Fruit fly (Drosophila melanogaster) whole organism, embryonic: ENCODE data around the gene Pgant7.

Source experiments
- ATbp ChIP-seq: fragments of 200-800 bp; sonication (Bioruptor generic); optimal IDR thresholded peaks from 2 replicates; lab custom pipeline; 2017; ENCODE audit warnings: missing biosample characterization, mild to moderate bottlenecking, missing genetic modification characterization, missing genetic modification reagents
- Ada2b ChIP-seq: fragments of 200-800 bp; sonication (Bioruptor generic); IDR thresholded peaks from 2 replicates; pipeline ENCODE4 v1.3.6; 2022; ENCODE audit warnings: missing biosample characterization, missing genetic modification characterization
- CG10366 ChIP-seq: fragments of 200-800 bp; sonication (Bioruptor generic); IDR thresholded peaks from 2 replicates; pipeline ENCODE4 v1.3.6; 2022; ENCODE audit warnings: missing biosample characterization, missing genetic modification characterization
- CG10462 ChIP-seq: fragments of 200-800 bp; sonication (Bioruptor generic); optimal IDR thresholded peaks from 2 replicates; lab custom pipeline; 2016; ENCODE audit warnings: missing biosample characterization, missing genetic modification characterization
- CG10654 ChIP-seq: fragments of 200-800 bp; sonication (Bioruptor generic); optimal IDR thresholded peaks from 2 replicates; lab custom pipeline; 2016; ENCODE audit warnings: missing biosample characterization, missing genetic modification characterization
- CG12769 ChIP-seq: fragments of 200-800 bp; sonication (Bioruptor generic); optimal IDR thresholded peaks from 2 replicates; lab custom pipeline; 2019; ENCODE audit warnings: missing biosample characterization, mild to moderate bottlenecking, missing genetic modification characterization, moderate library complexity
- CG13624 ChIP-seq: fragments of 200-800 bp; sonication (Bioruptor generic); optimal IDR thresholded peaks from 2 replicates; lab custom pipeline; 2016; ENCODE audit warnings: missing biosample characterization, missing genetic modification characterization
- CG17361 ChIP-seq: fragments of 200-800 bp; sonication (Bioruptor generic); IDR thresholded peaks from 3 replicates; pipeline ENCODE4 v1.3.6; 2022; ENCODE audit warnings: missing biosample characterization, missing genetic modification characterization
- CG18262 ChIP-seq: fragments of 200-800 bp; optimal IDR thresholded peaks from 3 replicates; lab custom pipeline; 2019; ENCODE audit warnings: missing biosample characterization, mild to moderate bottlenecking, missing genetic modification characterization, moderate library complexity
- CG18619 ChIP-seq: fragments of 200-800 bp; sonication (Bioruptor generic); optimal IDR thresholded peaks from 3 replicates; lab custom pipeline; 2017; ENCODE audit warnings: missing biosample characterization, mild to moderate bottlenecking, missing genetic modification characterization
- CG2129 ChIP-seq: fragments of 200-800 bp; sonication (Bioruptor generic); IDR thresholded peaks from 2 replicates; pipeline ENCODE4 v1.3.6; 2022; ENCODE audit warnings: missing biosample characterization, missing genetic modification characterization; ENCODE audit not compliant: partially characterized antibody
- CG2712 ChIP-seq: fragments of 200-800 bp; optimal IDR thresholded peaks from 3 replicates; lab custom pipeline; 2019; ENCODE audit warnings: missing biosample characterization, mild to moderate bottlenecking, missing genetic modification characterization, moderate library complexity
- CG30403 ChIP-seq: fragments of 200-800 bp; sonication (Bioruptor generic); optimal IDR thresholded peaks from 3 replicates; lab custom pipeline; 2016; ENCODE audit warnings: missing biosample characterization, missing genetic modification characterization
- CG3163 ChIP-seq: fragments of 200-800 bp; sonication (Bioruptor generic); optimal IDR thresholded peaks from 3 replicates; lab custom pipeline; 2016; ENCODE audit warnings: missing biosample characterization, missing genetic modification characterization
- CG3995 ChIP-seq: fragments of 200-800 bp; sonication (Bioruptor generic); optimal IDR thresholded peaks from 3 replicates; lab custom pipeline; 2016; ENCODE audit warnings: missing biosample characterization, missing genetic modification characterization
- CG4404 ChIP-seq: fragments of 200-800 bp; sonication (Bioruptor generic); IDR thresholded peaks from 2 replicates; pipeline ENCODE4 v1.3.6; 2022; ENCODE audit warnings: missing biosample characterization, missing genetic modification characterization
- CG6175 ChIP-seq: fragments of 200-800 bp; sonication (Bioruptor generic); IDR thresholded peaks from 3 replicates; pipeline ENCODE4 v1.3.6; 2022; ENCODE audit warnings: missing biosample characterization, missing genetic modification characterization
- CG6654 ChIP-seq: fragments of 200-800 bp; sonication (Bioruptor generic); optimal IDR thresholded peaks from 2 replicates; lab custom pipeline; 2017; ENCODE audit warnings: missing biosample characterization, mild to moderate bottlenecking, missing genetic modification characterization
- CG7271 ChIP-seq: fragments of 200-800 bp; sonication (Bioruptor generic); optimal IDR thresholded peaks from 2 replicates; lab custom pipeline; 2018; ENCODE audit warnings: missing biosample characterization, mild to moderate bottlenecking, missing genetic modification characterization, moderate library complexity
- CG7786 ChIP-seq: fragments of 200-800 bp; sonication (Bioruptor generic); optimal IDR thresholded peaks from 2 replicates; lab custom pipeline; 2016; ENCODE audit warnings: missing biosample characterization, missing genetic modification characterization
- CG7839 ChIP-seq: fragments of 200-800 bp; sonication (Bioruptor generic); optimal IDR thresholded peaks from 3 replicates; lab custom pipeline; 2018; ENCODE audit warnings: missing biosample characterization, mild to moderate bottlenecking, missing genetic modification characterization, moderate library complexity
- CG7963 ChIP-seq: fragments of 200-800 bp; sonication (Bioruptor generic); IDR thresholded peaks from 3 replicates; pipeline ENCODE4 v1.3.6; 2022; ENCODE audit warnings: missing biosample characterization, missing genetic modification characterization; ENCODE audit not compliant: partially characterized antibody
- CG8281 ChIP-seq: fragments of 200-800 bp; sonication (Bioruptor generic); optimal IDR thresholded peaks from 2 replicates; lab custom pipeline; 2018; ENCODE audit warnings: missing biosample characterization, mild to moderate bottlenecking, missing genetic modification characterization, moderate library complexity
- Dbx ChIP-seq: fragments of 200-800 bp; sonication (Bioruptor generic); IDR thresholded peaks from 3 replicates; pipeline ENCODE4 v1.3.6; 2022; ENCODE audit warnings: missing biosample characterization, missing genetic modification characterization
- Dfd ChIP-seq, 2 experiments: fragments of >200 bp; optimal IDR thresholded peaks; 2 replicates each; lab custom pipeline; 2017; ENCODE audit warnings: missing biosample characterization in 2 of 2, missing genetic modification characterization in 2 of 2
- HmgZ ChIP-seq: fragments of 200-800 bp; sonication (Bioruptor generic); optimal IDR thresholded peaks from 2 replicates; lab custom pipeline; 2018; ENCODE audit warnings: missing biosample characterization, mild to moderate bottlenecking, missing genetic modification characterization
- MBD-R2 ChIP-seq: fragments of 200-800 bp; sonication (Bioruptor generic); IDR thresholded peaks from 2 replicates; pipeline ENCODE4 v1.3.6; 2022; ENCODE audit warnings: missing biosample characterization, missing genetic modification characterization
- Mes4 ChIP-seq: fragments of 200-800 bp; sonication (Bioruptor generic); optimal IDR thresholded peaks from 2 replicates; lab custom pipeline; 2016; ENCODE audit warnings: missing biosample characterization, missing genetic modification characterization
- Mrtf ChIP-seq: fragments of 200-800 bp; sonication (Bioruptor generic); IDR thresholded peaks from 3 replicates; pipeline ENCODE4 v1.3.6; 2022; ENCODE audit warnings: missing biosample characterization, missing genetic modification characterization
- Pdp1 ChIP-seq, 2 experiments: fragments of 200-800 bp; sonication (Bioruptor generic); optimal IDR thresholded peaks; 3 replicates each; lab custom pipeline; 2016; ENCODE audit warnings: missing biosample characterization in 2 of 2, missing genetic modification characterization in 2 of 2, mild to moderate bottlenecking in 1 of 2, moderate library complexity in 1 of 2
- Ptx1 ChIP-seq: fragments of 200-800 bp; sonication (Bioruptor generic); IDR thresholded peaks from 2 replicates; pipeline ENCODE4 v1.3.6; 2022; ENCODE audit warnings: missing biosample characterization, missing genetic modification characterization
- ac ChIP-seq: fragments of 200-800 bp; sonication (Bioruptor generic); optimal IDR thresholded peaks from 3 replicates; lab custom pipeline; 2017; ENCODE audit warnings: missing biosample characterization, mild to moderate bottlenecking, missing genetic modification characterization
- amos ChIP-seq: fragments of 200-800 bp; sonication (Bioruptor generic); IDR thresholded peaks from 2 replicates; pipeline ENCODE4 v1.3.6; 2022; ENCODE audit warnings: missing biosample characterization, missing genetic modification characterization; ENCODE audit not compliant: partially characterized antibody
- caup ChIP-seq: fragments of 200-800 bp; sonication (Bioruptor generic); optimal IDR thresholded peaks from 3 replicates; lab custom pipeline; 2017; ENCODE audit warnings: missing biosample characterization, mild to moderate bottlenecking, missing genetic modification characterization, moderate library complexity; ENCODE audit not compliant: severe bottlenecking
- cg ChIP-seq: fragments of 200-800 bp; sonication (Bioruptor generic); optimal IDR thresholded peaks from 3 replicates; lab custom pipeline; 2019; ENCODE audit warnings: missing biosample characterization, mild to moderate bottlenecking, missing genetic modification characterization, moderate library complexity
- da ChIP-seq: fragments of 200-800 bp; sonication (Bioruptor generic); optimal IDR thresholded peaks from 2 replicates; lab custom pipeline; 2016; ENCODE audit warnings: missing biosample characterization, missing genetic modification characterization
- dmrt11E ChIP-seq: fragments of 200-800 bp; sonication (Bioruptor generic); optimal IDR thresholded peaks from 3 replicates; lab custom pipeline; 2018; ENCODE audit warnings: missing biosample characterization, mild to moderate bottlenecking, missing genetic modification characterization, moderate library complexity
- ems ChIP-seq: fragments of 200-800 bp; sonication (Bioruptor generic); optimal IDR thresholded peaks from 3 replicates; lab custom pipeline; 2016; ENCODE audit warnings: missing biosample characterization, missing genetic modification characterization
- en ChIP-seq: fragments of 200-800 bp; sonication (Bioruptor generic); optimal IDR thresholded peaks from 2 replicates; lab custom pipeline; 2016; ENCODE audit warnings: missing biosample characterization, missing genetic modification characterization
- fd96Cb ChIP-seq: fragments of 200-800 bp; sonication (Bioruptor generic); optimal IDR thresholded peaks from 2 replicates; lab custom pipeline; 2018; ENCODE audit warnings: missing biosample characterization, mild to moderate bottlenecking, missing genetic modification characterization, moderate library complexity
- gcm ChIP-seq: fragments of 200-800 bp; sonication (Bioruptor generic); optimal IDR thresholded peaks from 2 replicates; lab custom pipeline; 2019; ENCODE audit warnings: missing biosample characterization, mild to moderate bottlenecking, missing genetic modification characterization, moderate library complexity
- gem ChIP-seq: fragments of 200-800 bp; sonication (Bioruptor generic); optimal IDR thresholded peaks from 2 replicates; lab custom pipeline; 2019; ENCODE audit warnings: missing biosample characterization, mild to moderate bottlenecking, missing genetic modification characterization, moderate library complexity
- jumu ChIP-seq: fragments of 200-800 bp; sonication (Bioruptor generic); optimal IDR thresholded peaks from 3 replicates; lab custom pipeline; 2016; ENCODE audit warnings: missing biosample characterization, missing genetic modification characterization
- klu ChIP-seq: fragments of 200-800 bp; sonication (Bioruptor generic); IDR thresholded peaks from 2 replicates; pipeline ENCODE4 v1.3.6; 2022; ENCODE audit warnings: missing biosample characterization, missing genetic modification characterization
- mam ChIP-seq: fragments of 200-800 bp; sonication (Bioruptor generic); optimal IDR thresholded peaks from 3 replicates; lab custom pipeline; 2016; ENCODE audit warnings: missing biosample characterization, missing genetic modification characterization
- org-1 ChIP-seq: fragments of 200-800 bp; sonication (Bioruptor generic); optimal IDR thresholded peaks from 2 replicates; lab custom pipeline; 2017; ENCODE audit warnings: missing biosample characterization, missing genetic modification characterization
- phol ChIP-seq: fragments of 200-800 bp; sonication (Bioruptor generic); optimal IDR thresholded peaks from 3 replicates; lab custom pipeline; 2018; ENCODE audit warnings: missing biosample characterization, mild to moderate bottlenecking, missing genetic modification characterization, moderate library complexity
- ssp ChIP-seq: fragments of 200-800 bp; sonication (Bioruptor generic); IDR thresholded peaks from 2 replicates; pipeline ENCODE4 v1.3.6; 2022; ENCODE audit warnings: missing biosample characterization, missing genetic modification characterization
- trh ChIP-seq: fragments of 200-800 bp; sonication (Bioruptor generic); optimal IDR thresholded peaks from 2 replicates; lab custom pipeline; 2016; ENCODE audit warnings: missing biosample characterization, missing genetic modification characterization
- vvl ChIP-seq: fragments of 200-800 bp; sonication (Bioruptor generic); IDR thresholded peaks from 2 replicates; pipeline ENCODE4 v1.3.6; 2022; ENCODE audit warnings: missing biosample characterization, missing genetic modification characterization
- zfh1 ChIP-seq: fragments of 200-800 bp; sonication (Bioruptor generic); IDR thresholded peaks from 3 replicates; pipeline ENCODE4 v1.3.6; 2022; ENCODE audit warnings: missing biosample characterization, missing genetic modification characterization

Gene Pgant7

DNA sequence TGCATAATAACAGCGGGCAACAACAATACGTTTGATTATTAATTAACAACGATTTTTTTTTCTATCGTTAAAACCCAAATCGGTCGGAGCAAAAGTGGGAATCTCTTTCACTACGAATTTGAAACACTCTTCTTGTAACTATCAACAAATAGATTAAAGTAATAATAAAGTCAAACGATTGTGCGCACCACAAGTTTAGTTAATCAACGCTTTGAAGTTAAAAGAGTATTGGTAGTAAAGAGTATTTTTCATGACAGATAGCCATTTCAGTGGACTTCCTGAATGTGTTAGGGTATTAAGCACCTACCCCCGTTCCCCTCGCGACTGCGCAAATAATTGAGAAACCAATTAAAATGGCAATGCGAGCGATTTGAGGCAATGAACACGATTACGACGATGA, 47.0 kb upstream of the Pgant7 start (continued):
- TF ChIP-seq CG18619 (peak; percentile 62), klu (peak; percentile 81), fd96Cb (tag; lab: Kevin White, UChicago) (peak; percentile 68), Ptx1 (GFP tag; lab: Robert Waterston, UW) (peak; percentile 87), CG2712 (tag; lab: Kevin White, UChicago) (peak; percentile 78), ssp (peak; percentile 71), da (no peak), CG30403 (GFP tag; lab: Kevin White, UChicago) (peak; percentile 78), CG7786 (GFP tag; lab: Kevin White, UChicago) (peak; percentile 73), CG10462 (GFP tag; lab: Kevin White, UChicago) (peak; percentile 28), CG8281 (tag; lab: Kevin White, UChicago) (peak; percentile 34), CG13624 (GFP tag; lab: Kevin White, UChicago) (peak; percentile 81), jumu (peak; percentile 70), Mes4 (peak; percentile 42), MBD-R2 (GFP tag; lab: Robert Waterston, UW) (peak; percentile 77), CG6175 (GFP tag; lab: Robert Waterston, UW) (peak; percentile 81; the same call in 2 of the 3 replicates), CG17361 (GFP tag; lab: Robert Waterston, UW) (peak; percentile 75), cg (GFP tag; lab: Kevin White, UChicago) (no peak), amos (no peak), ems (GFP tag; lab: Kevin White, UChicago) (peak; percentile 70), dmrt11E (tag; lab: Kevin White, UChicago) (peak; percentile 26), CG12769 (tag; lab: Kevin White, UChicago) (peak; percentile 87), ac (no peak), CG3163 (GFP tag; lab: Kevin White, UChicago) (peak; percentile 49), vvl (GFP tag; lab: Robert Waterston, UW) (peak; percentile 85), CG7963 (GFP tag; lab: Robert Waterston, UW) (no peak), gcm (GFP tag; lab: Kevin White, UChicago) (peak; percentile 47), Pdp1 (GFP tag; optimal IDR thresholded peaks at IDR 0.05; lab: Kevin White, UChicago) (peak; percentile 77 to 78), phol (tag; lab: Kevin White, UChicago) (peak; percentile 72), CG7839 (tag; lab: Kevin White, UChicago) (peak; percentile 84), gem (tag; lab: Kevin White, UChicago) (peak; percentile 88), trh (peak; percentile 14), org-1 (GFP tag; lab: Kevin White, UChicago) (peak; percentile 61), CG6654 (GFP tag; lab: Kevin White, UChicago) (peak; percentile 15), zfh1 (GFP tag; lab: Robert Waterston, UW) (peak; percentile 82), mam (GFP tag; lab: Kevin White, UChicago) (peak; percentile 83), ATbp (peak; percentile 57), Mrtf (GFP tag; lab: Robert Waterston, UW) (peak; percentile 75; the same call in 2 of the 3 replicates), CG18262 (tag; lab: Kevin White, UChicago) (peak; percentile 72), CG7271 (no peak), HmgZ (tag; lab: Kevin White, UChicago) (peak; percentile 79), Ada2b (GFP tag; lab: Robert Waterston, UW) (peak; percentile 87), Dbx (GFP tag; lab: Robert Waterston, UW) (peak; percentile 88), CG10366 (peak; percentile 77), CG2129 (GFP tag; lab: Robert Waterston, UW) (no peak), en (GFP tag; lab: Kevin White, UChicago) (peak; percentile 62), CG3995 (GFP tag; lab: Kevin White, UChicago) (peak; percentile 35), Dfd (GFP tag; optimal IDR thresholded peaks at IDR 0.05; lab: Kevin White, UChicago) (no peak), CG10654 (GFP tag; lab: Kevin White, UChicago) (peak; percentile 58), caup (GFP tag; lab: Kevin White, UChicago) (peak; percentile 68), CG4404 (peak; percentile 69)
